Worm (Caenorhabditis elegans) whole organism, young adult: Measurements from ENCODE around the gene T03F6.6.

ENCODE experiments used
- C17E4.6 ChIP-seq: fragments of 200-800 bp; sonication (Bioruptor generic); IDR thresholded peaks from 2 replicates; pipeline ENCODE4 v1.3.6; 2022; ENCODE audit warnings: missing genetic modification reagents, missing genetic modification characterization, missing compliant biosample characterization
- Y67H2A.10 ChIP-seq: fragments of 200-800 bp; sonication (Bioruptor generic); conservative IDR thresholded peaks from 2 replicates; pipeline ENCODE4 v1.3.6; 2022; ENCODE audit warnings: missing genetic modification reagents, missing genetic modification characterization, missing compliant biosample characterization
- Y95B8A.8 ChIP-seq: fragments of 200-800 bp; sonication (Bioruptor generic); IDR thresholded peaks from 2 replicates; pipeline ENCODE4 v1.3.6; 2022; ENCODE audit warnings: missing genetic modification reagents, missing genetic modification characterization, missing compliant biosample characterization
- athp-1 ChIP-seq: sonication (generic microtip); optimal IDR thresholded peaks from 2 replicates; lab custom pipeline; 2017; ENCODE audit warnings: mild to moderate bottlenecking, missing genetic modification characterization, missing compliant biosample characterization
- ceh-40 ChIP-seq: fragments of 200-800 bp; sonication (Bioruptor generic); IDR thresholded peaks from 2 replicates; pipeline ENCODE4 v1.3.6; 2022; ENCODE audit warnings: missing genetic modification characterization, missing compliant biosample characterization
- ceh-91 ChIP-seq: fragments of 200-800 bp; sonication (Bioruptor generic); IDR thresholded peaks from 2 replicates; pipeline ENCODE4 v1.3.6; 2022; ENCODE audit warnings: missing genetic modification reagents, missing genetic modification characterization, missing compliant biosample characterization
- gei-17 ChIP-seq: fragments of 200-800 bp; sonication (Bioruptor generic); optimal IDR thresholded peaks from 2 replicates; lab custom pipeline; 2018; ENCODE audit warnings: mild to moderate bottlenecking, missing genetic modification characterization, missing compliant biosample characterization
- madf-10 ChIP-seq: sonication (generic microtip); optimal IDR thresholded peaks from 2 replicates; lab custom pipeline; 2016; ENCODE audit warnings: mild to moderate bottlenecking, missing genetic modification characterization, missing compliant biosample characterization
- madf-6 ChIP-seq: fragments of 200-800 bp; sonication (Bioruptor generic); IDR thresholded peaks from 2 replicates; pipeline ENCODE4 v1.3.6; 2022; ENCODE audit warnings: missing genetic modification reagents, missing genetic modification characterization, missing compliant biosample characterization
- rec-8 ChIP-seq, 2 experiments: sonication (generic microtip); optimal IDR thresholded peaks; 2 replicates each; lab custom pipeline; 2016; ENCODE audit warnings: mild to moderate bottlenecking in 2 of 2, missing genetic modification characterization in 2 of 2, missing genetic modification reagents in 2 of 2, missing genotype in 2 of 2, missing biosample characterization in 1 of 2, missing compliant biosample characterization in 1 of 2, moderate library complexity in 1 of 2
- unc-130 ChIP-seq: sonication (generic microtip); optimal IDR thresholded peaks from 2 replicates; lab custom pipeline; 2016; ENCODE audit warnings: missing genetic modification reagents, missing genetic modification characterization, missing compliant biosample characterization

- TF ChIP-seq madf-10 (tag; lab: Kevin White, UChicago) (no peak), rec-8 (tag; optimal IDR thresholded peaks at IDR 0.05; lab: Kevin White, UChicago) (no peak), Y95B8A.8 (GFP tag; lab: Robert Waterston, UW) (no peak), unc-130 (GFP tag; lab: Kevin White, UChicago) (no peak), madf-6 (GFP tag; lab: Robert Waterston, UW) (no peak), athp-1 (no peak), ceh-91 (GFP tag; lab: Robert Waterston, UW) (no peak), Y67H2A.10 (no peak), C17E4.6 (GFP tag; lab: Robert Waterston, UW) (no peak), gei-17 (GFP tag; lab: Kevin White, UChicago) (no peak), ceh-40 (GFP tag; lab: Robert Waterston, UW) (no peak)
Measured at ce11 chrIII:13402934-13403333, 22.8 kb upstream of the T03F6.6 start, which contains the start of gene mig-18.
